Fruit fly (Drosophila melanogaster): ENCODE results near the gene Odj.

dm6 chr3R:17825806-17826583 lies 17.0 kb upstream of the Odj start:
- no peak for TF ChIP-seq psq (GFP tag; optimal IDR thresholded peaks at IDR 0.05)
- TF ChIP-seq cad (GFP tag; optimal IDR thresholded peaks at IDR 0.05) = peak; percentile 73
- no peak for TF ChIP-seq salm (tag; optimal IDR thresholded peaks at IDR 0.05)
- no peak; the same call in 1 of the 2 replicates for TF ChIP-seq Xrp1 (GFP tag; IDR thresholded peaks at IDR 0.05)
- TF ChIP-seq danr (GFP tag; IDR thresholded peaks at IDR 0.05) = no peak
- no peak for TF ChIP-seq CG6765 (GFP tag; optimal IDR thresholded peaks at IDR 0.05)
- no peak for TF ChIP-seq Side (GFP tag; optimal IDR thresholded peaks at IDR 0.05)
- TF ChIP-seq hb (GFP tag; IDR thresholded peaks at IDR 0.05; ENCODE audit: partially characterized antibody) = no peak
- TF ChIP-seq CG12659 (GFP tag; optimal IDR thresholded peaks at IDR 0.05) = no peak
